Fruit fly (Drosophila melanogaster): ENCODE measurements around the gene prd.

dm6 chr2L:12045578-12045940 lies 40.1 kb downstream of the prd start:
- TF ChIP-seq psq (optimal IDR thresholded peaks at IDR 0.05) (no peak), CG8478 (optimal IDR thresholded peaks at IDR 0.05) (no peak)
